Fruit fly (Drosophila melanogaster) whole organism, adult: Measurements from ENCODE around the gene agt.

Experiments used
- CG11617 ChIP-seq: fragments of 200-800 bp; sonication (Bioruptor generic); optimal IDR thresholded peaks from 2 replicates; lab custom pipeline; 2017; ENCODE audit warnings: mild to moderate bottlenecking, missing biosample characterization, missing genetic modification reagents, missing genetic modification characterization
- CG1620 ChIP-seq: fragments of 200-800 bp; sonication (Bioruptor generic); optimal IDR thresholded peaks from 2 replicates; lab custom pipeline; 2016; ENCODE audit warnings: missing biosample characterization, missing genetic modification characterization
- CG5204 ChIP-seq: fragments of 200-800 bp; sonication (Bioruptor generic); optimal IDR thresholded peaks from 2 replicates; lab custom pipeline; 2016; ENCODE audit warnings: missing biosample characterization, missing genetic modification characterization
- CG7045 ChIP-seq: fragments of 200-800 bp; sonication (Bioruptor generic); optimal IDR thresholded peaks from 2 replicates; lab custom pipeline; 2017; ENCODE audit warnings: missing biosample characterization, mild to moderate bottlenecking, missing genetic modification characterization
- Clk ChIP-seq: fragments of 200-800 bp; sonication (Bioruptor generic); optimal IDR thresholded peaks from 2 replicates; lab custom pipeline; 2017; ENCODE audit warnings: missing biosample characterization, missing genetic modification characterization
- Crg-1 ChIP-seq: fragments of 200-800 bp; sonication (Bioruptor generic); optimal IDR thresholded peaks from 2 replicates; lab custom pipeline; 2016; ENCODE audit warnings: missing biosample characterization, missing genetic modification characterization
- Mnt ChIP-seq: fragments of 200-800 bp; sonication (Bioruptor generic); optimal IDR thresholded peaks from 2 replicates; lab custom pipeline; 2016; ENCODE audit warnings: missing biosample characterization, mild to moderate bottlenecking, missing genetic modification characterization
- bab1 ChIP-seq: fragments of 200-800 bp; sonication (Bioruptor generic); optimal IDR thresholded peaks from 3 replicates; lab custom pipeline; 2019; ENCODE audit warnings: missing biosample characterization, mild to moderate bottlenecking, missing genetic modification characterization, moderate library complexity
- cic ChIP-seq: fragments of 200-800 bp; sonication (Bioruptor generic); optimal IDR thresholded peaks from 2 replicates; lab custom pipeline; 2017; ENCODE audit warnings: missing biosample characterization, mild to moderate bottlenecking, missing genetic modification characterization, moderate library complexity
- kay ChIP-seq: fragments of 200-800 bp; sonication (Bioruptor generic); peaks from one replicate; lab custom pipeline; 2016; ENCODE audit warnings: missing biosample characterization, missing genetic modification characterization, borderline replicate concordance
- tj ChIP-seq: fragments of 200-800 bp; sonication (Bioruptor generic); optimal IDR thresholded peaks from 3 replicates; lab custom pipeline; 2017; ENCODE audit warnings: missing biosample characterization, mild to moderate bottlenecking, missing genetic modification characterization, moderate library complexity
- toe ChIP-seq: fragments of 200-800 bp; sonication (Bioruptor generic); optimal IDR thresholded peaks from 2 replicates; lab custom pipeline; 2016; ENCODE audit warnings: missing biosample characterization, missing genetic modification characterization

DNA sequence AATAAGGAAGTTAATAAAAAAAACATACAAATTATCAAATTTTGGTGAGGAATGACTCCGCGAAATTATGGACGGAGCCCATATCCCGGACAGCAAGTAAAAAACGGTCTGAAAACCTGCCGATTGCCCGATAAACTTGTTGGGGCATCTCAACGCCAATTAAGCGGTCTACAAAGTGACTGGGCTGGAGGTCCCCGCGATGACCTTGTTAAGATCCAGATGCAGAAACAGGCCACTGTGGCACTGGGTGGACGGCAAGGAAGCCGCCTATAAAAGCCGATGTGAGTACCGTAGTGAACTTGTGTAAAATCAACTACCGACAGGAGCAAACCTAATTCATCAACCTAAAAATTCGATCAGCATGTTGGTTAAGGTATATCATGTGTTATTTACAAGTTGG is 24.2 kb upstream of the agt start, which contains the start of gene Edg84A:
- TF ChIP-seq CG7045 (no peak), cic (GFP tag; lab: Kevin White, UChicago) (no peak), kay (GFP tag; lab: Kevin White, UChicago) (no peak), Mnt (GFP tag; lab: Kevin White, UChicago) (no peak), toe (GFP tag; lab: Kevin White, UChicago) (no peak), CG1620 (GFP tag; lab: Kevin White, UChicago) (no peak), tj (no peak), Clk (no peak), bab1 (no peak), CG5204 (GFP tag; lab: Kevin White, UChicago) (no peak), CG11617 (GFP tag; lab: Kevin White, UChicago) (no peak), Crg-1 (no peak)
